Fruit fly (Drosophila melanogaster): ENCODE measurements around the gene Rab9.

dm6 chr2L:19455723-19456122 lies 23.3 kb downstream of the Rab9 start:
- no peak for TF ChIP-seq Snoo (tag; optimal IDR thresholded peaks at IDR 0.05)
- no peak for TF ChIP-seq CG4496 (GFP tag; IDR thresholded peaks at IDR 0.05)
- TF ChIP-seq EcR (GFP tag; optimal IDR thresholded peaks at IDR 0.05), result no peak
- no peak for TF ChIP-seq CG9948 (tag; optimal IDR thresholded peaks at IDR 0.05)
- TF ChIP-seq CG12605 (GFP tag; IDR thresholded peaks at IDR 0.05), result no peak
- TF ChIP-seq rn (GFP tag; IDR thresholded peaks at IDR 0.05), result no peak
- TF ChIP-seq Pif1B (GFP tag; optimal IDR thresholded peaks at IDR 0.05), result no peak
- TF ChIP-seq CG15710 (tag; optimal IDR thresholded peaks at IDR 0.05), result no peak
- no peak for TF ChIP-seq CG17806 (tag; optimal IDR thresholded peaks at IDR 0.05)
- TF ChIP-seq D1 (tag; optimal IDR thresholded peaks at IDR 0.05), result no peak
- TF ChIP-seq Pif1A (GFP tag; optimal IDR thresholded peaks at IDR 0.05), result no peak

All from whole organism, pupa.